Fruit fly (Drosophila melanogaster): Measurements from ENCODE around the gene GlcAT-S.

The GlcAT-S gene

DNA sequence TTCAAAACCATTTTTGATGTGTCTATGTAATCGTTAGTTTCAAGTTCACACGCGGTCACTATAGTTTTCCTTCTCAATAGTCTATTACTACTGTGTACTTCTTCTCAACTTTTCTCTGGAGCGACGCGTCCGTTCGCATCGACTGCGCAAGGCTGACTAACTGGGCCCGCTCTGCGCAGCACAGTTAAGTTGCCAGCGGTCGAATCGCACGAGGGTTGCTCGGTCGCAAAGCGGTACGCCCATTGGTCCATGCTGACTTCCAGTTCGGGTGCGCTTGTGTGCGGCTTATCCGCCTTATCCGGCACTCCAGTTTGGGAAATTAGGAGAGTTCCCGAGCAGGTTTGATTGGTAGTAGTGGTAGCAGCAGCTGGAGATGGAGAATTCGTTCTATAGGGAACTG is 34.7 kb upstream of the GlcAT-S start, which contains the start of gene gcm (continued):
- TF ChIP-seq Nf-YB (GFP tag; optimal IDR thresholded peaks at IDR 0.05) (peak; percentile 98), Chrac-16 (GFP tag; optimal IDR thresholded peaks at IDR 0.05) (no peak), CG15479 (GFP tag; optimal IDR thresholded peaks at IDR 0.05) (peak; percentile 47), Nf-YC (tag; optimal IDR thresholded peaks at IDR 0.05) (peak; percentile 98), CG8290 (GFP tag; optimal IDR thresholded peaks at IDR 0.05) (no peak), CG8290 (tag; optimal IDR thresholded peaks at IDR 0.05) (no peak), CG16779 (GFP tag; IDR thresholded peaks at IDR 0.05) (no peak), insv (GFP tag; optimal IDR thresholded peaks at IDR 0.05) (peak in 1 of 2 experiments; percentile 55), Six4 (GFP tag; optimal IDR thresholded peaks at IDR 0.05) (no peak), ham (GFP tag; IDR thresholded peaks at IDR 0.05) (no peak), cg (GFP tag; optimal IDR thresholded peaks at IDR 0.05) (peak; percentile 78), CG15514 (GFP tag; optimal IDR thresholded peaks at IDR 0.05) (no peak), gcm (GFP tag; optimal IDR thresholded peaks at IDR 0.05) (peak; percentile 83), CG15073 (GFP tag; optimal IDR thresholded peaks at IDR 0.05) (no peak), CG17829 (tag; optimal IDR thresholded peaks at IDR 0.05) (peak; percentile 90), Trl (optimal IDR thresholded peaks at IDR 0.05) (peak; percentile 5 to 25), Trl (GFP tag; optimal IDR thresholded peaks at IDR 0.05) (no peak), oc (tag; optimal IDR thresholded peaks at IDR 0.05) (peak; percentile 54), emc (GFP tag; optimal IDR thresholded peaks at IDR 0.05) (no peak), CG14441 (GFP tag; IDR thresholded peaks at IDR 0.05) (no peak), BtbVII (GFP tag; optimal IDR thresholded peaks at IDR 0.05) (no peak), jing (GFP tag; optimal IDR thresholded peaks at IDR 0.05) (peak; percentile 62), CG30403 (GFP tag; optimal IDR thresholded peaks at IDR 0.05) (no peak), dm (GFP tag; optimal IDR thresholded peaks at IDR 0.05) (no peak), chif (GFP tag; optimal IDR thresholded peaks at IDR 0.05) (peak in 1 of 2 experiments; percentile 9), ewg (GFP tag; optimal IDR thresholded peaks at IDR 0.05) (peak; percentile 81)

DNA sequence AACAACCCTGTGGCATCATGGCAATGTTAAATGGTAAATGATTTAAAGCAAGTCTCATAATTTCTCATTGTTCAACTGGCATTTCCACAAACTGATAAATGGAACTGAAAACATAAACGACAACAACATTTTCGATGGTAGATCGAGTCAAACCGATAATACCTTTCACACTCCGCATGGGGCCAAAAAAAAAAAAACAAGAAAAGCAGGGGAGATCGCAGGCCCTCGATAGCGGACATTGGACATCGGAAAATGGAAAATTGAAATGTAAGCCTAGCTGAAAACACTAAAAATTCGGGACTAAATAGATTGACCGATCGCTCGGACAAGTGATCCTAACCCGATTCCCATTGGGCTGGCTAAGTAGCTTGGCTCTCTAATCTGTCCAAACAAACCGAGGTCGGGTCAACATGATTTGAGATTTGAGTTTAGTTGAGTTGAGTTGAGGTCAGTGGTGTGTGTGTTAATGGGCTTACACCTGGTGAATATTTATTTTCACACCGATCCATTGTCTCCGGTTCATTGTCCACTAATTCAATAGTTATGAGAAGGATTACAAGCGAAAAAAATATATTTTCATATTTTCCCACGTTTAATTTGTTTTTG is 32.1 kb upstream of the GlcAT-S start:
- TF ChIP-seq Trl (optimal IDR thresholded peaks at IDR 0.05) (no peak), Trl (GFP tag; optimal IDR thresholded peaks at IDR 0.05) (no peak), sqz (GFP tag; optimal IDR thresholded peaks at IDR 0.05) (peak; percentile 61), Dip3 (GFP tag; optimal IDR thresholded peaks at IDR 0.05) (no peak), CG3726 (GFP tag; IDR thresholded peaks at IDR 0.05) (no peak), CG4360 (GFP tag; IDR thresholded peaks at IDR 0.05) (peak; percentile 70), Myb (GFP tag; optimal IDR thresholded peaks at IDR 0.05) (no peak), ind (GFP tag; optimal IDR thresholded peaks at IDR 0.05) (no peak), CG6854 (GFP tag; optimal IDR thresholded peaks at IDR 0.05) (no peak), otp (GFP tag; IDR thresholded peaks at IDR 0.05) (no peak), pan (optimal IDR thresholded peaks at IDR 0.05) (no peak), pan (GFP tag; optimal IDR thresholded peaks at IDR 0.05 in 1 of 2, IDR thresholded peaks at IDR 0.05 in 1 of 2) (no peak), CG1602 (GFP tag; optimal IDR thresholded peaks at IDR 0.05) (no peak), CG7786 (GFP tag; optimal IDR thresholded peaks at IDR 0.05) (no peak), CG9797 (GFP tag; optimal IDR thresholded peaks at IDR 0.05) (no peak), CHES-1-like (GFP tag; optimal IDR thresholded peaks at IDR 0.05) (no peak), knrl (GFP tag; IDR thresholded peaks at IDR 0.05; ENCODE audit: partially characterized antibody) (no peak), insv (GFP tag; optimal IDR thresholded peaks at IDR 0.05) (peak in 1 of 2 experiments; percentile 71), CG15479 (GFP tag; optimal IDR thresholded peaks at IDR 0.05) (peak; percentile 5), chn (GFP tag; optimal IDR thresholded peaks at IDR 0.05) (no peak), HmgZ (tag; optimal IDR thresholded peaks at IDR 0.05) (no peak), CG10267 (tag; optimal IDR thresholded peaks at IDR 0.05) (no peak), grn (GFP tag; optimal IDR thresholded peaks at IDR 0.05) (peak; percentile 95), CG15073 (GFP tag; optimal IDR thresholded peaks at IDR 0.05) (no peak), maf-S (GFP tag; optimal IDR thresholded peaks at IDR 0.05) (no peak), toy (GFP tag; IDR thresholded peaks at IDR 0.05) (no peak), tll (GFP tag; optimal IDR thresholded peaks at IDR 0.05) (peak in 1 of 2 experiments; percentile 94), CG16863 (GFP tag; optimal IDR thresholded peaks at IDR 0.05) (no peak), oc (tag; optimal IDR thresholded peaks at IDR 0.05) (peak; percentile 46), CG3163 (GFP tag; optimal IDR thresholded peaks at IDR 0.05) (no peak), so (GFP tag; IDR thresholded peaks at IDR 0.05) (no peak)

Data from whole organism, embryonic.